Fruit fly (Drosophila melanogaster) whole organism, wandering third instar larva: ENCODE results near the gene VhaAC39-1.

Experiments used
- Abd-B ChIP-seq: fragments of >200 bp; optimal IDR thresholded peaks from 2 replicates; lab custom pipeline; 2017; ENCODE audit warnings: missing biosample characterization, missing genetic modification characterization
- CG32264 ChIP-seq: fragments of 200-800 bp; sonication (Bioruptor generic); optimal IDR thresholded peaks from 2 replicates; lab custom pipeline; 2016; ENCODE audit warnings: missing biosample characterization, missing genetic modification characterization
- CG9705 ChIP-seq: fragments of 200-800 bp; sonication (Bioruptor generic); optimal IDR thresholded peaks from 2 replicates; lab custom pipeline; 2018; ENCODE audit warnings: missing biosample characterization, mild to moderate bottlenecking, missing genetic modification characterization
- CrebA ChIP-seq: fragments of 200-800 bp; sonication (Bioruptor generic); optimal IDR thresholded peaks from 2 replicates; lab custom pipeline; 2016; ENCODE audit warnings: missing biosample characterization, mild to moderate bottlenecking, missing genetic modification characterization, borderline replicate concordance
- Dfd ChIP-seq: fragments of >200 bp; optimal IDR thresholded peaks from 2 replicates; lab custom pipeline; 2017; ENCODE audit warnings: missing biosample characterization, missing genetic modification characterization
- Dif ChIP-seq: fragments of 200-275, 200-300 bp; sonication (Bioruptor generic); optimal IDR thresholded peaks from 2 replicates; lab custom pipeline; 2018; ENCODE audit warnings: missing biosample characterization, missing genetic modification characterization; ENCODE audit not compliant: partially characterized antibody
- GATAd ChIP-seq: sonication (Bioruptor generic); optimal IDR thresholded peaks from 2 replicates; lab custom pipeline; 2016; ENCODE audit warnings: missing biosample characterization, missing genetic modification characterization
- HLH106 ChIP-seq: fragments of 200-800 bp; optimal IDR thresholded peaks from 3 replicates; lab custom pipeline; 2019; ENCODE audit warnings: missing biosample characterization, mild to moderate bottlenecking, missing genetic modification characterization, moderate library complexity
- Hnf4 ChIP-seq: fragments of 200-800 bp; sonication (Bioruptor generic); optimal IDR thresholded peaks from 2 replicates; lab custom pipeline; 2016; ENCODE audit warnings: missing biosample characterization, mild to moderate bottlenecking, missing genetic modification characterization
- Hr78 ChIP-seq: fragments of >200 bp; optimal IDR thresholded peaks from 2 replicates; lab custom pipeline; 2017; ENCODE audit warnings: missing biosample characterization, missing genetic modification characterization
- Hr83 ChIP-seq: fragments of 200-300 bp; sonication (Bioruptor generic); optimal IDR thresholded peaks from 2 replicates; lab custom pipeline; 2016; ENCODE audit warnings: missing biosample characterization, mild to moderate bottlenecking, missing genetic modification characterization, moderate library complexity; ENCODE audit not compliant: poor library complexity, severe bottlenecking
- Jra ChIP-seq: sonication (Bioruptor generic); optimal IDR thresholded peaks from 2 replicates; lab custom pipeline; 2016; ENCODE audit warnings: missing biosample characterization, missing genetic modification characterization
- Mio ChIP-seq: sonication (Bioruptor generic); optimal IDR thresholded peaks from 2 replicates; lab custom pipeline; 2016; ENCODE audit warnings: missing biosample characterization, missing genetic modification characterization
- Myc ChIP-seq: fragments of >200 bp; optimal IDR thresholded peaks from 2 replicates; lab custom pipeline; 2017
- N ChIP-seq: fragments of >200 bp; optimal IDR thresholded peaks from 2 replicates; lab custom pipeline; 2018; ENCODE audit warnings: missing biosample characterization, missing external identifiers, missing genetic modification characterization
- OdsH ChIP-seq: fragments of 200-800 bp; sonication (Bioruptor generic); optimal IDR thresholded peaks from 2 replicates; lab custom pipeline; 2016; ENCODE audit warnings: missing biosample characterization, mild to moderate bottlenecking, missing genetic modification characterization
- Rel ChIP-seq, 2 experiments: fragments of 200-800 bp; sonication (Bioruptor generic) in 1 of 2; optimal IDR thresholded peaks; 2 replicates in 1 of 2; 3 replicates in 1 of 2; lab custom pipeline; 2016 to 2019; ENCODE audit warnings: mild to moderate bottlenecking in 2 of 2, missing biosample characterization in 2 of 2, missing genetic modification characterization in 2 of 2, moderate library complexity in 1 of 2
- Sp1 ChIP-seq: fragments of 200-800 bp; sonication (Bioruptor generic); optimal IDR thresholded peaks from 3 replicates; lab custom pipeline; 2019; ENCODE audit warnings: missing biosample characterization, mild to moderate bottlenecking, missing genetic modification characterization, moderate library complexity
- Vsx2 ChIP-seq: fragments of 200-300, 225-300 bp; sonication (Bioruptor generic); optimal IDR thresholded peaks from 2 replicates; lab custom pipeline; 2018; ENCODE audit warnings: missing biosample characterization, missing genetic modification characterization; ENCODE audit not compliant: partially characterized antibody
- br ChIP-seq: fragments of 200-800 bp; sonication (Bioruptor generic); optimal IDR thresholded peaks from 2 replicates; lab custom pipeline; 2016; ENCODE audit warnings: missing biosample characterization, missing genetic modification characterization
- brk ChIP-seq: fragments of 200-800 bp; sonication (Bioruptor generic); optimal IDR thresholded peaks from 2 replicates; lab custom pipeline; 2016; ENCODE audit warnings: missing biosample characterization, mild to moderate bottlenecking, missing genetic modification characterization
- dl ChIP-seq, 2 experiments: fragments of 175-275, 200-275 bp in 1 of 2; fragments of 200-275 bp in 1 of 2; sonication (Bioruptor generic); optimal IDR thresholded peaks; lab custom pipeline; 2018; ENCODE audit warnings: mild to moderate bottlenecking in 2 of 2, missing biosample characterization in 2 of 2, missing genetic modification characterization in 2 of 2, moderate library complexity in 2 of 2; ENCODE audit not compliant: partially characterized antibody in 2 of 2, insufficient read depth in 1 of 2
- dmrt93B ChIP-seq: fragments of 200-800 bp; sonication (Bioruptor generic); optimal IDR thresholded peaks from 2 replicates; lab custom pipeline; 2018; ENCODE audit warnings: missing biosample characterization, mild to moderate bottlenecking, missing genetic modification characterization
- dsf ChIP-seq: sonication (Bioruptor generic); optimal IDR thresholded peaks from 2 replicates; lab custom pipeline; 2016; ENCODE audit warnings: missing biosample characterization, missing genetic modification characterization, borderline replicate concordance
- ey ChIP-seq: fragments of 200-800 bp; sonication (Bioruptor generic); optimal IDR thresholded peaks from 2 replicates; lab custom pipeline; 2016; ENCODE audit warnings: missing biosample characterization, missing genetic modification characterization
- foxo ChIP-seq, 2 experiments: fragments of 200-800 bp; sonication (Bioruptor generic); optimal IDR thresholded peaks; 2 replicates in 1 of 2; 3 replicates in 1 of 2; lab custom pipeline; 2016 to 2017; ENCODE audit warnings: missing biosample characterization in 2 of 2, missing genetic modification characterization in 2 of 2
- fru ChIP-seq: fragments of 200-800 bp; sonication (Bioruptor generic); optimal IDR thresholded peaks from 3 replicates; lab custom pipeline; 2016; ENCODE audit warnings: missing biosample characterization, mild to moderate bottlenecking, missing genetic modification characterization
- h ChIP-seq: fragments of 200-800 bp; sonication (Bioruptor generic); optimal IDR thresholded peaks from 3 replicates; lab custom pipeline; 2016; ENCODE audit warnings: missing biosample characterization, mild to moderate bottlenecking, missing genetic modification characterization
- jim ChIP-seq: fragments of 175-275, 200-325 bp; sonication (Bioruptor generic); optimal IDR thresholded peaks from 2 replicates; lab custom pipeline; 2016; ENCODE audit warnings: missing biosample characterization, mild to moderate bottlenecking, missing genetic modification characterization
- lola ChIP-seq: fragments of >200 bp; optimal IDR thresholded peaks from 2 replicates; lab custom pipeline; 2017; ENCODE audit warnings: missing biosample characterization, missing genetic modification characterization
- pan ChIP-seq: fragments of >200 bp; optimal IDR thresholded peaks from 2 replicates; lab custom pipeline; 2017
- psq ChIP-seq: fragments of 200-800 bp; sonication (Bioruptor generic); optimal IDR thresholded peaks from 3 replicates; lab custom pipeline; 2017; ENCODE audit warnings: missing biosample characterization, mild to moderate bottlenecking, missing genetic modification characterization, moderate library complexity
- rgr ChIP-seq: fragments of 200-800 bp; sonication (Bioruptor generic); optimal IDR thresholded peaks from 3 replicates; lab custom pipeline; 2016; ENCODE audit warnings: missing biosample characterization, mild to moderate bottlenecking, missing genetic modification characterization
- sage ChIP-seq: fragments of 200-800 bp; sonication (Bioruptor generic); optimal IDR thresholded peaks from 2 replicates; lab custom pipeline; 2016; ENCODE audit warnings: missing biosample characterization, mild to moderate bottlenecking, missing genetic modification characterization
- sv ChIP-seq: fragments of 200-800 bp; sonication (Bioruptor generic); optimal IDR thresholded peaks from 3 replicates; lab custom pipeline; 2016; ENCODE audit warnings: missing biosample characterization, missing genetic modification characterization
- tai ChIP-seq: sonication (Bioruptor generic); optimal IDR thresholded peaks from 2 replicates; lab custom pipeline; 2016; ENCODE audit warnings: missing biosample characterization, missing genetic modification characterization
- usp ChIP-seq: fragments of >200 bp; optimal IDR thresholded peaks from 2 replicates; lab custom pipeline; 2017; ENCODE audit warnings: missing biosample characterization, missing genetic modification characterization
- woc ChIP-seq: sonication (Bioruptor generic); optimal IDR thresholded peaks from 2 replicates; lab custom pipeline; 2016; ENCODE audit warnings: missing biosample characterization, mild to moderate bottlenecking, missing genetic modification characterization

Gene VhaAC39-1

DNA sequence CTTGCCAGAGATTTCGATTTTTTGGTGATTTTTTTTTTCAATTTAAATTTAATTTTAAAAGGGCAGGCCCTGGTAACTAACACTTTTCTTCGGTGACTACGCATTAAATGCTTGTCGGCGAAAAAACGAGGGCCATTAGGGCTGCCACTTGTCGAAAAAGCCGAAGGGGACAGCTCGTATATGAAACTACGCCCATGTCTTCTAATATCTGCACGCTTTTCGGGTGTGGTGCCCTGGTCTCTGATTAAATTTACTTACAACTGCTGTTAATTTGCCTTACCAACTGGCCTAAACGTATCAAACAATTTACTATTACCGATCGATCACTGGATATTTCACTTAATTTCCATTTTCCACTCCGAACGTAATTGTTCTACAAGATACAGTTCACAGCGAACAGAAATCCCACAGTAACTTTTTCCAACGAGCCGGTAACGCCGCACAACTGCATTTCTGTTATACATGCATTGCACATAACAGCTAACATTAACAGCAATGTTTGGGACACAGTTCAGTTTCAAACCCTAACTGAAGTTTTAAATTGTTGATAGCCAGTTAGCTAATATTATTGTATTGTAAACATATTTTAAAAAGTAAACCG, 18.1 kb upstream of the VhaAC39-1 start:
- TF ChIP-seq OdsH (GFP tag; lab: Kevin White, UChicago) (peak; percentile 17), usp (no peak), sage (GFP tag; lab: Kevin White, UChicago) (no peak), CG32264 (GFP tag; lab: Kevin White, UChicago) (no peak), CrebA (GFP tag; lab: Kevin White, UChicago) (no peak), brk (GFP tag; lab: Kevin White, UChicago) (no peak), woc (GFP tag; lab: Kevin White, UChicago) (no peak), h (GFP tag; lab: Kevin White, UChicago) (peak; percentile 43), rgr (GFP tag; lab: Kevin White, UChicago) (peak; percentile 33), Jra (GFP tag; lab: Kevin White, UChicago) (no peak), Myc (lab: Kevin White, UChicago) (peak; percentile 65), jim (no peak), GATAd (no peak), Rel (GFP tag; optimal IDR thresholded peaks at IDR 0.05; lab: Kevin White, UChicago) (no peak), Rel (tag; optimal IDR thresholded peaks at IDR 0.05; lab: Kevin White, UChicago) (no peak), Hr83 (GFP tag; lab: Kevin White, UChicago) (peak; percentile 12), Abd-B (no peak), ey (GFP tag; lab: Kevin White, UChicago) (peak; percentile 30), Sp1 (GFP tag; lab: Kevin White, UChicago) (no peak), dl (GFP tag; optimal IDR thresholded peaks at IDR 0.05; lab: Kevin White, UChicago; ENCODE audit: insufficient read depth in 1 of 2, partially characterized antibody in 2 of 2) (no peak), Dif (no peak), Hr78 (GFP tag; lab: Kevin White, UChicago) (no peak), fru (GFP tag; lab: Kevin White, UChicago) (no peak), dmrt93B (GFP tag; lab: Kevin White, UChicago) (no peak), Vsx2 (no peak), pan (lab: Kevin White, UChicago) (no peak), N (no peak), CG9705 (GFP tag; lab: Kevin White, UChicago) (no peak), foxo (GFP tag; optimal IDR thresholded peaks at IDR 0.05; lab: Kevin White, UChicago) (peak in 1 of 2 experiments; percentile 43), Hnf4 (GFP tag; lab: Kevin White, UChicago) (peak; percentile 4), psq (GFP tag; lab: Kevin White, UChicago) (no peak), tai (GFP tag; lab: Kevin White, UChicago) (no peak), br (GFP tag; lab: Kevin White, UChicago) (peak; percentile 12), sv (GFP tag; lab: Kevin White, UChicago) (no peak), lola (no peak), Dfd (GFP tag; lab: Kevin White, UChicago) (no peak), Mio (GFP tag; lab: Kevin White, UChicago) (no peak), HLH106 (tag; lab: Kevin White, UChicago) (no peak), dsf (GFP tag; lab: Kevin White, UChicago) (no peak)

DNA sequence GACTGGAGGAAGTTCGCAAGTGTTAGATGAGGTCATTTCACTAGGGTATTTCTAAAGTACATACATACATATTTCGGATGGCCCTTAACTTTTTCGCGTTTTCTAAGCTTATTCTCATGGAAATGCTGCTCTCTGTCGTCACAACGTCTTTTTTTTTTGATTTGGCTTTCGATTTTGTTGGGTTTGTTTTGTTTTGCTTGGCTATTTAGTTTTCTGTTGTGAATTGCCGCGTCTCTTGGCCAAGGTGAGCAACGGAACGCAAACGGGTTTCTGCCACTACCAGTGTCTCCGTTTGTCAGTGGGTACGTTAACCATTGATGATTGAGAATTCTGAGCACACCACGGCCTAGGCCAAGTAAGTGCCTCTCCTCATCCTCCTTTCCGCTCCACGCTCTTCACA, 14.4 kb upstream of the VhaAC39-1 start:
- TF ChIP-seq fru (GFP tag; lab: Kevin White, UChicago) (no peak), dsf (GFP tag; lab: Kevin White, UChicago) (no peak), Abd-B (no peak), ey (GFP tag; lab: Kevin White, UChicago) (no peak), Dfd (GFP tag; lab: Kevin White, UChicago) (no peak), lola (no peak)
